Worm (Caenorhabditis elegans) whole organism, late embryonic: ENCODE results near the gene ZK863.1.

Source experiments
- C08G9.2 ChIP-seq: sonication (generic microtip); optimal IDR thresholded peaks from 2 replicates; lab custom pipeline; 2016; ENCODE audit warnings: mild to moderate bottlenecking, missing genetic modification characterization, moderate library complexity, missing compliant biosample characterization
- C38D4.7 ChIP-seq: fragments of 200-800 bp; sonication (Bioruptor generic); optimal IDR thresholded peaks from 2 replicates; lab custom pipeline; 2018; ENCODE audit warnings: mild to moderate bottlenecking, missing genetic modification characterization, moderate library complexity, missing compliant biosample characterization
- K02D7.2 ChIP-seq: sonication (generic microtip); optimal IDR thresholded peaks from 2 replicates; lab custom pipeline; 2017; ENCODE audit warnings: mild to moderate bottlenecking, missing genetic modification characterization, missing compliant biosample characterization
- T23F11.4 ChIP-seq: fragments of 200-800 bp; sonication (Bioruptor generic); optimal IDR thresholded peaks from 2 replicates; lab custom pipeline; 2018; ENCODE audit warnings: mild to moderate bottlenecking, missing genetic modification characterization, missing compliant biosample characterization
- Y22D7AL.16 ChIP-seq: sonication (generic microtip); optimal IDR thresholded peaks from 2 replicates; lab custom pipeline; 2016; ENCODE audit warnings: missing genetic modification characterization, missing compliant biosample characterization
- ama-1 ChIP-seq: fragments of 150-350 bp; optimal IDR thresholded peaks from 2 replicates; lab custom pipeline; 2014
- ceh-14 ChIP-seq: sonication (generic microtip); optimal IDR thresholded peaks from 2 replicates; lab custom pipeline; 2016; ENCODE audit warnings: missing genotype, missing genetic modification characterization, missing compliant biosample characterization
- ceh-19 ChIP-seq: fragments of 200-800 bp; sonication (Bioruptor generic); optimal IDR thresholded peaks from 2 replicates; lab custom pipeline; 2018; ENCODE audit warnings: mild to moderate bottlenecking, missing genetic modification characterization, missing compliant biosample characterization
- ceh-22 ChIP-seq: sonication (generic microtip); optimal IDR thresholded peaks from 2 replicates; lab custom pipeline; 2017; ENCODE audit warnings: missing biosample characterization, missing genetic modification characterization
- ceh-30 ChIP-seq: fragments of 150-350 bp; optimal IDR thresholded peaks from 2 replicates; lab custom pipeline; 2014; ENCODE audit warnings: missing biosample characterization, missing genetic modification characterization
- ceh-34 ChIP-seq: sonication (generic microtip); optimal IDR thresholded peaks from 2 replicates; lab custom pipeline; 2016; ENCODE audit warnings: mild to moderate bottlenecking, missing genetic modification characterization, missing compliant biosample characterization
- ceh-48 ChIP-seq: sonication (generic microtip); optimal IDR thresholded peaks from 2 replicates; lab custom pipeline; 2016; ENCODE audit warnings: missing genetic modification characterization, inconsistent platforms, missing compliant biosample characterization
- ceh-6 ChIP-seq: fragments of 200-800 bp; sonication (Bioruptor generic); optimal IDR thresholded peaks from 2 replicates; lab custom pipeline; 2018; ENCODE audit warnings: mild to moderate bottlenecking, missing genetic modification characterization, missing compliant biosample characterization
- ceh-9 ChIP-seq: sonication (generic microtip); optimal IDR thresholded peaks from 2 replicates; lab custom pipeline; 2016; ENCODE audit warnings: mild to moderate bottlenecking, missing genetic modification characterization, inconsistent platforms, missing compliant biosample characterization
- che-1 ChIP-seq: sonication (generic microtip); optimal IDR thresholded peaks from 2 replicates; lab custom pipeline; 2016; ENCODE audit warnings: mild to moderate bottlenecking, missing genetic modification characterization, missing compliant biosample characterization
- elt-4 ChIP-seq: sonication (generic microtip); optimal IDR thresholded peaks from 2 replicates; lab custom pipeline; 2016; ENCODE audit warnings: missing genetic modification characterization, missing compliant biosample characterization
- ets-4 ChIP-seq: sonication (generic microtip); optimal IDR thresholded peaks from 2 replicates; lab custom pipeline; 2016; ENCODE audit warnings: missing genetic modification characterization, missing compliant biosample characterization
- eyg-1 ChIP-seq: sonication (generic microtip); optimal IDR thresholded peaks from 2 replicates; lab custom pipeline; 2016; ENCODE audit warnings: missing genotype, missing genetic modification characterization, missing compliant biosample characterization
- fax-1 ChIP-seq: sonication (generic microtip); optimal IDR thresholded peaks from 2 replicates; lab custom pipeline; 2016; ENCODE audit warnings: missing genotype, missing genetic modification characterization, missing compliant biosample characterization
- fkh-10 ChIP-seq: fragments of 150-350 bp; optimal IDR thresholded peaks from 2 replicates; lab custom pipeline; 2014; ENCODE audit warnings: missing biosample characterization, missing genetic modification reagents, missing genetic modification characterization
- gmeb-2 ChIP-seq: sonication (generic microtip); optimal IDR thresholded peaks from 2 replicates; lab custom pipeline; 2016; ENCODE audit warnings: missing genetic modification characterization, inconsistent platforms, missing compliant biosample characterization
- hlh-15 ChIP-seq: sonication (generic microtip); optimal IDR thresholded peaks from 2 replicates; lab custom pipeline; 2016; ENCODE audit warnings: missing genetic modification characterization, missing compliant biosample characterization
- hlh-6 ChIP-seq: sonication (generic microtip); optimal IDR thresholded peaks from 2 replicates; lab custom pipeline; 2016; ENCODE audit warnings: missing genotype, missing genetic modification characterization, missing compliant biosample characterization
- lim-6 ChIP-seq: sonication (generic microtip); optimal IDR thresholded peaks from 2 replicates; lab custom pipeline; 2016; ENCODE audit warnings: missing genetic modification characterization, missing compliant biosample characterization
- madf-2 ChIP-seq: sonication (generic microtip); optimal IDR thresholded peaks from 2 replicates; lab custom pipeline; 2017; ENCODE audit warnings: missing genetic modification characterization, missing compliant biosample characterization
- nfya-1 ChIP-seq: sonication (generic microtip); optimal IDR thresholded peaks from 2 replicates; lab custom pipeline; 2017; ENCODE audit warnings: missing genetic modification characterization, mild to moderate bottlenecking, missing compliant biosample characterization, antibody characterized with exemption, moderate library complexity
- nhr-11 ChIP-seq: fragments of 150-350 bp; optimal IDR thresholded peaks from 2 replicates; lab custom pipeline; 2014; ENCODE audit warnings: missing biosample characterization, missing genetic modification characterization
- odd-2 ChIP-seq: sonication (generic microtip); optimal IDR thresholded peaks from 2 replicates; lab custom pipeline; 2017; ENCODE audit warnings: antibody characterized with exemption, mild to moderate bottlenecking, missing genetic modification characterization, missing compliant biosample characterization
- pat-9 ChIP-seq: fragments of 200-800 bp; sonication (Bioruptor generic); optimal IDR thresholded peaks from 2 replicates; lab custom pipeline; 2018; ENCODE audit warnings: mild to moderate bottlenecking, missing genetic modification characterization, moderate library complexity, missing compliant biosample characterization
- pha-2 ChIP-seq: sonication (generic microtip); optimal IDR thresholded peaks from 2 replicates; lab custom pipeline; 2017; ENCODE audit warnings: mild to moderate bottlenecking, missing genetic modification characterization, missing compliant biosample characterization
- pqm-1 ChIP-seq: sonication (generic microtip); optimal IDR thresholded peaks from 2 replicates; lab custom pipeline; 2016; ENCODE audit warnings: missing genetic modification characterization, missing compliant biosample characterization
- pros-1 ChIP-seq: fragments of 150-350 bp; optimal IDR thresholded peaks from 2 replicates; lab custom pipeline; 2014; ENCODE audit warnings: missing biosample characterization, missing genetic modification reagents, missing genetic modification characterization
- ref-2 ChIP-seq: sonication (generic microtip); optimal IDR thresholded peaks from 2 replicates; lab custom pipeline; 2016; ENCODE audit warnings: missing genetic modification characterization, missing compliant biosample characterization
- sox-2 ChIP-seq: fragments of 200-800 bp; sonication (Bioruptor generic); IDR thresholded peaks from 2 replicates; pipeline ENCODE4 v1.3.6; 2022; ENCODE audit warnings: missing genetic modification reagents, missing genetic modification characterization, missing compliant biosample characterization
- sox-4 ChIP-seq: sonication (generic microtip); optimal IDR thresholded peaks from 2 replicates; lab custom pipeline; 2017; ENCODE audit warnings: mild to moderate bottlenecking, missing genetic modification characterization, inconsistent platforms, missing compliant biosample characterization
- tbx-2 ChIP-seq: sonication (generic microtip); optimal IDR thresholded peaks from 2 replicates; lab custom pipeline; 2016; ENCODE audit warnings: missing genetic modification characterization, missing compliant biosample characterization
- unc-42 ChIP-seq: sonication (generic microtip); optimal IDR thresholded peaks from 2 replicates; lab custom pipeline; 2016; ENCODE audit warnings: missing genotype, missing genetic modification characterization, missing compliant biosample characterization
- unc-55 ChIP-seq: sonication (generic microtip); optimal IDR thresholded peaks from 2 replicates; lab custom pipeline; 2017; ENCODE audit warnings: missing biosample characterization, missing genetic modification reagents, missing genetic modification characterization
- ztf-16 ChIP-seq: sonication (generic microtip); optimal IDR thresholded peaks from 2 replicates; lab custom pipeline; 2017; ENCODE audit warnings: missing genetic modification characterization, missing compliant biosample characterization

ZK863.1 gene

DNA sequence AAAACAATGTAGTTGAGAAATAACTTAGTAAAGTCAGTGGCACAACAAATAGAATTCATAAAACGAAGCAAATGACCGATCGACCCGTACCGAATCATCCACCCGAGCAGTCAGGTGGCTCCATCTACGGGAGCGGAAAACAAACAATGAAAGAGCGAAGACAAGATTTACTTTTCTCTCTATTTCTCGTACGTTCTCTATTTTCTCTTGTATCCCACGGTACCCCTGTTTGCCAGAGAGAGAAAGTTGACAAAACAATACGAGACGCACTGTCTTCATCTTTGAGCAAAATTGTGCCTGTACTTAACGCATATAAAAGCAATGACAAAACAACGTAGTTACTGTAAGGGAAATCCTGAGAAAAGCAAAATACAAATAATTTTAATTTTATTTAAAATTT, 26.6 kb upstream of the ZK863.1 start:
- TF ChIP-seq ceh-48 (tag; lab: Kevin White, UChicago) (no peak), ceh-34 (tag; lab: Kevin White, UChicago) (no peak), sox-2 (GFP tag; lab: Robert Waterston, UW) (no peak), T23F11.4 (no peak), hlh-6 (tag; lab: Kevin White, UChicago) (no peak), unc-42 (tag; lab: Kevin White, UChicago) (no peak), tbx-2 (tag; lab: Kevin White, UChicago) (no peak), madf-2 (tag; lab: Kevin White, UChicago) (no peak), eyg-1 (no peak)
- TF ChIP-seq, all 69 proteins: peak for 0

DNA sequence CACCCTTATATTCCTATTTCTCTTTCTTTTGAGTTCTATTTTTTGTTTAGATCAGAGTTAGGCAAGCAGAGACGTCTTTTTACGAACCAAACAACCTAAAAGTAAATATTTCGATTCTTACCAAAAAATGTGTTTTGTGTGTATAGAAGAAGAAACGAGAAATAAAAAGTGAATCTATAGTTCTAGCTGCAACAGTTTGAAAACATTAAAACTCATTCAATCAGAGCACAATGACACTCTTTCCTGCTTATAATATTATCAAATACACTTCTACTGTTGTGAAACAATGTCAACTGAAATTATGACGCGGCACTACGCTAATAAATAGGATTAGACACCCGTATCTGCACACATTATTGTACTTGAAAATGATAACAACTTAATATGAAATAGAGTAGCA, 25.8 kb upstream of the ZK863.1 start, which contains the start of gene ZK836.3:
Gene ZK836.3, minus strand, starts transcription at position 101 of the 400 bp plus-strand sequence.
- TF ChIP-seq ets-4 (tag; lab: Kevin White, UChicago) (no peak), unc-55 (no peak), Y22D7AL.16 (tag; lab: Kevin White, UChicago) (no peak), ztf-16 (tag; lab: Kevin White, UChicago) (no peak), pqm-1 (no peak), ceh-22 (tag; lab: Kevin White, UChicago) (no peak), nfya-1 (tag; lab: Kevin White, UChicago) (no peak), T23F11.4 (no peak), fkh-10 (GFP tag; lab: Kevin White, UChicago) (no peak), ceh-19 (GFP tag; lab: Kevin White, UChicago) (no peak), madf-2 (tag; lab: Kevin White, UChicago) (no peak), ceh-34 (tag; lab: Kevin White, UChicago) (no peak), sox-4 (tag; lab: Kevin White, UChicago) (no peak), fax-1 (tag; lab: Kevin White, UChicago) (no peak), ceh-9 (no peak), sox-2 (GFP tag; lab: Robert Waterston, UW) (no peak), ceh-30 (tag; lab: Kevin White, UChicago) (no peak)

DNA sequence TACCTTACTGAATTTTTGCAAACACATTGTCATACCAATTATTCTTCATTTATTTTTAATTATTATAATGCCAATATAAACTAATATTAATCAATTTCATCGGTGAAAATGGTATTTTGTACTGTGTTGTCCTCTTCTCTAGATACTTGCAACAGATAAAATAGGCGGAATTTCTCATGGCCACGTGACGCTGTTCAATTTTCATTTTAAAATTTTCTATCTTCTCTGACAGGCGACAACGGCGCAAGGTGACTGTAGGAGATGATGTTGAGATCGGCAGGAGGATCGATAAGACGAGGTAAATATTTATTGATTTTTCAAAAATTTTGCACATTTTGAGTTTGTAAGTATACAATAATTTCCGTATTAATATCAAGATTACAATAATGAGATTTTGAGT, 24.3 kb upstream of the ZK863.1 start, which contains the start of gene ogdh-2:
Gene ogdh-2, plus strand, starts transcription at position 233 of the 400 bp plus-strand sequence.
- TF ChIP-seq ama-1 (lab: Kevin White, UChicago) = no peak
- no peak for TF ChIP-seq pros-1
- no peak for TF ChIP-seq hlh-6 (tag; lab: Kevin White, UChicago)
- no peak for TF ChIP-seq nhr-11 (tag; lab: Kevin White, UChicago)
- TF ChIP-seq K02D7.2 (tag; lab: Kevin White, UChicago) = no peak
- no peak for TF ChIP-seq ceh-9
- TF ChIP-seq lim-6 (tag; lab: Kevin White, UChicago) = no peak
- TF ChIP-seq odd-2 (tag; lab: Kevin White, UChicago) = no peak
- no peak for TF ChIP-seq Y22D7AL.16 (tag; lab: Kevin White, UChicago)
- no peak for TF ChIP-seq pha-2 (tag; lab: Kevin White, UChicago)
- TF ChIP-seq gmeb-2 (tag; lab: Kevin White, UChicago) = no peak
- TF ChIP-seq ztf-16 (tag; lab: Kevin White, UChicago) = no peak
- no peak for TF ChIP-seq ref-2 (tag; lab: Kevin White, UChicago)
- TF ChIP-seq C08G9.2 (tag; lab: Kevin White, UChicago) = no peak
- no peak for TF ChIP-seq pat-9 (tag; lab: Kevin White, UChicago)
- no peak for TF ChIP-seq madf-2 (tag; lab: Kevin White, UChicago)
- no peak for TF ChIP-seq hlh-15 (tag; lab: Kevin White, UChicago)
- no peak for TF ChIP-seq ceh-14 (tag; lab: Kevin White, UChicago)
- TF ChIP-seq elt-4 = no peak

DNA sequence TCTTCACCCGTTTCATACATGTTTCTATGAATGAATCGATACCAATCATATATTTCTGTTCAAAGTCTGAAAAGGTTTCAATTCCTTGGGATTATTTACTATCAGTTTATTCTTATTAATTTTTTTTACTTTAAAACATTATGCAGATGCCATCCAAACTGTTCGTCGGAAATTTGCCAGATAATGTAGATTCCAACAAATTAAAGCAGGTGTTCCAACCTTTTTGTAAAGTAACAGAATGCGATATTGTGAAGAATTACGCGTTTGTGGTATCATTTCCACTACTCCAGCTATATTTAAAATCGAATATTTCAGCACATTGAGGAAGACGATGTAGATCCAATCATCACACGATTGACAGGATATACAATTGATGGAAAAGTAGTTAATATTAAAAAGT, 22.1 kb upstream of the ZK863.1 start, which contains the start of gene rnp-1:
Gene rnp-1, plus strand, starts transcription at position 145 of the 400 bp plus-strand sequence.
- TF ChIP-seq gmeb-2 (tag; lab: Kevin White, UChicago) = no peak
- TF ChIP-seq C38D4.7 (GFP tag; lab: Kevin White, UChicago) = no peak
- TF ChIP-seq che-1 (tag; lab: Kevin White, UChicago) = no peak
- no peak for TF ChIP-seq ceh-6 (GFP tag; lab: Kevin White, UChicago)
- TF ChIP-seq ama-1 (lab: Kevin White, UChicago) = peak; percentile 11
- TF ChIP-seq lim-6 (tag; lab: Kevin White, UChicago) = no peak
